Fruit fly (Drosophila melanogaster): ENCODE data around the gene AP-1-2beta.

Gene AP-1-2beta

dm6 chrX:19763440-19764002 is 32.7 kb downstream of the AP-1-2beta start:
- TF ChIP-seq noc (tag; optimal IDR thresholded peaks at IDR 0.05), result no peak

dm6 chrX:19764824-19765489 is 34.2 kb downstream of the AP-1-2beta start, which contains the start of gene CG12702:
Gene CG12702 (minus strand): TSS chrX:19764874.
- TF ChIP-seq noc (tag; optimal IDR thresholded peaks at IDR 0.05), result no peak

dm6 chrX:19765490-19766212 is 34.8 kb downstream of the AP-1-2beta start:
- TF ChIP-seq noc (tag; optimal IDR thresholded peaks at IDR 0.05), result no peak

dm6 chrX:19769821-19770519 is 39.2 kb downstream of the AP-1-2beta start:
- no peak for TF ChIP-seq noc (tag; optimal IDR thresholded peaks at IDR 0.05)

- TF ChIP-seq noc (tag; optimal IDR thresholded peaks at IDR 0.05), result no peak
These were observed 41.3 kb downstream of the AP-1-2beta start for dm6 chrX:19772002-19772622.

dm6 chrX:19773734-19774702 is 43.2 kb downstream of the AP-1-2beta start:
- no peak for TF ChIP-seq noc (tag; optimal IDR thresholded peaks at IDR 0.05)

dm6 chrX:19775055-19775645 is 44.3 kb downstream of the AP-1-2beta start:
- no peak for TF ChIP-seq noc (tag; optimal IDR thresholded peaks at IDR 0.05)

- no peak for TF ChIP-seq noc (tag; optimal IDR thresholded peaks at IDR 0.05)
These were observed 51.1 kb downstream of the AP-1-2beta start for dm6 chrX:19781861-19782260.

- no peak for TF ChIP-seq noc (tag; optimal IDR thresholded peaks at IDR 0.05)
These were observed 52.0 kb downstream of the AP-1-2beta start for dm6 chrX:19782736-19783325.

dm6 chrX:19783457-19783856 is 52.7 kb downstream of the AP-1-2beta start, which contains the start of gene zld:
Gene zld (minus strand): TSS chrX:19783548.
- no peak for TF ChIP-seq noc (tag; optimal IDR thresholded peaks at IDR 0.05)

Measured in whole organism, larva.